Fruit fly (Drosophila melanogaster): ENCODE measurements around the gene CG34248.

dm6 chr3L:16252255-16252654 lies 18.4 kb downstream of the CG34248 start, which contains the start of gene CG13055:
- TF ChIP-seq CG8478 (optimal IDR thresholded peaks at IDR 0.05), result no peak
- TF ChIP-seq psq (optimal IDR thresholded peaks at IDR 0.05), result no peak

Measured in whole organism.